Fruit fly (Drosophila melanogaster) S2 (cell line): ENCODE data around the gene Taf8.

Experiments
- CG8478 ChIP-seq: fragments of >200 bp; optimal IDR thresholded peaks from 2 replicates; lab custom pipeline; 2018
- CTCF ChIP-seq, 2 experiments: fragments of >200 bp; optimal IDR thresholded peaks; 2 replicates each; lab custom pipeline; 2018

- no peak for TF ChIP-seq CG8478 (lab: Kevin White, UChicago)
- TF ChIP-seq CTCF (optimal IDR thresholded peaks at IDR 0.05; lab: Kevin White, UChicago): no peak
Observed at dm6 chrX:18136059-18136458, 34.3 kb downstream of the Taf8 start.
